Worm (Caenorhabditis elegans) whole organism, late embryonic: ENCODE data around the gene acr-21.

Experiments used
- K09A11.1 ChIP-seq: sonication (generic microtip); optimal IDR thresholded peaks from 2 replicates; lab custom pipeline; 2017; ENCODE audit warnings: antibody characterized with exemption, mild to moderate bottlenecking, missing genetic modification characterization, missing compliant biosample characterization; ENCODE audit not compliant: insufficient read depth
- ahr-1 ChIP-seq: sonication (generic microtip); optimal IDR thresholded peaks from 2 replicates; lab custom pipeline; 2016; ENCODE audit warnings: missing genetic modification characterization, missing compliant biosample characterization
- ceh-14 ChIP-seq: sonication (generic microtip); optimal IDR thresholded peaks from 2 replicates; lab custom pipeline; 2016; ENCODE audit warnings: missing genotype, missing genetic modification characterization, missing compliant biosample characterization
- ceh-18 ChIP-seq: sonication (generic microtip); optimal IDR thresholded peaks from 2 replicates; lab custom pipeline; 2016; ENCODE audit warnings: missing genetic modification characterization, missing compliant biosample characterization
- ceh-19 ChIP-seq: fragments of 200-800 bp; sonication (Bioruptor generic); optimal IDR thresholded peaks from 2 replicates; lab custom pipeline; 2018; ENCODE audit warnings: mild to moderate bottlenecking, missing genetic modification characterization, missing compliant biosample characterization
- ceh-22 ChIP-seq: sonication (generic microtip); optimal IDR thresholded peaks from 2 replicates; lab custom pipeline; 2017; ENCODE audit warnings: missing biosample characterization, missing genetic modification characterization
- ceh-24 ChIP-seq: sonication (generic microtip); optimal IDR thresholded peaks from 2 replicates; lab custom pipeline; 2016; ENCODE audit warnings: mild to moderate bottlenecking, missing genetic modification characterization, missing compliant biosample characterization
- ceh-30 ChIP-seq: fragments of 150-350 bp; optimal IDR thresholded peaks from 2 replicates; lab custom pipeline; 2014; ENCODE audit warnings: missing biosample characterization, missing genetic modification characterization
- ceh-31 ChIP-seq: sonication (generic microtip); optimal IDR thresholded peaks from 2 replicates; lab custom pipeline; 2016; ENCODE audit warnings: missing genetic modification characterization, missing compliant biosample characterization
- ceh-34 ChIP-seq: sonication (generic microtip); optimal IDR thresholded peaks from 2 replicates; lab custom pipeline; 2016; ENCODE audit warnings: mild to moderate bottlenecking, missing genetic modification characterization, missing compliant biosample characterization
- ceh-45 ChIP-seq: fragments of 200-800 bp; sonication (Bioruptor generic); IDR thresholded peaks from 2 replicates; pipeline ENCODE4 v1.3.6; 2022; ENCODE audit warnings: missing genetic modification reagents, missing genetic modification characterization, missing compliant biosample characterization
- ceh-9 ChIP-seq: sonication (generic microtip); optimal IDR thresholded peaks from 2 replicates; lab custom pipeline; 2016; ENCODE audit warnings: mild to moderate bottlenecking, missing genetic modification characterization, inconsistent platforms, missing compliant biosample characterization
- dmd-4 ChIP-seq: sonication (generic microtip); optimal IDR thresholded peaks from 2 replicates; lab custom pipeline; 2016; ENCODE audit warnings: borderline replicate concordance, missing genetic modification characterization, missing compliant biosample characterization
- dve-1 ChIP-seq: sonication (generic microtip); optimal IDR thresholded peaks from 2 replicates; lab custom pipeline; 2017; ENCODE audit warnings: antibody characterized with exemption, mild to moderate bottlenecking, missing genetic modification characterization, missing compliant biosample characterization
- elt-2 ChIP-seq: sonication (generic microtip); optimal IDR thresholded peaks from 2 replicates; lab custom pipeline; 2016; ENCODE audit warnings: missing genetic modification reagents, missing genetic modification characterization, missing compliant biosample characterization
- ets-4 ChIP-seq: sonication (generic microtip); optimal IDR thresholded peaks from 2 replicates; lab custom pipeline; 2016; ENCODE audit warnings: missing genetic modification characterization, missing compliant biosample characterization
- fax-1 ChIP-seq: sonication (generic microtip); optimal IDR thresholded peaks from 2 replicates; lab custom pipeline; 2016; ENCODE audit warnings: missing genotype, missing genetic modification characterization, missing compliant biosample characterization
- fkh-10 ChIP-seq: fragments of 150-350 bp; optimal IDR thresholded peaks from 2 replicates; lab custom pipeline; 2014; ENCODE audit warnings: missing biosample characterization, missing genetic modification reagents, missing genetic modification characterization
- gmeb-2 ChIP-seq: sonication (generic microtip); optimal IDR thresholded peaks from 2 replicates; lab custom pipeline; 2016; ENCODE audit warnings: missing genetic modification characterization, inconsistent platforms, missing compliant biosample characterization
- hlh-13 ChIP-seq: fragments of 200-800 bp; sonication (Bioruptor generic); optimal IDR thresholded peaks from 2 replicates; lab custom pipeline; 2018; ENCODE audit warnings: mild to moderate bottlenecking, missing genetic modification characterization, missing compliant biosample characterization
- hlh-30 ChIP-seq: sonication (generic microtip); optimal IDR thresholded peaks from 2 replicates; lab custom pipeline; 2017; ENCODE audit warnings: antibody characterized with exemption, missing genetic modification characterization, missing compliant biosample characterization; ENCODE audit not compliant: insufficient read depth
- hlh-8 ChIP-seq: sonication (generic microtip); optimal IDR thresholded peaks from 2 replicates; lab custom pipeline; 2016; ENCODE audit warnings: missing genotype, missing genetic modification characterization, missing compliant biosample characterization
- lin-11 ChIP-seq: fragments of 200-800 bp; sonication (Bioruptor generic); optimal IDR thresholded peaks from 2 replicates; lab custom pipeline; 2018; ENCODE audit warnings: mild to moderate bottlenecking, missing genetic modification characterization, missing compliant biosample characterization
- nfya-1 ChIP-seq: sonication (generic microtip); optimal IDR thresholded peaks from 2 replicates; lab custom pipeline; 2017; ENCODE audit warnings: missing genetic modification characterization, mild to moderate bottlenecking, missing compliant biosample characterization, antibody characterized with exemption, moderate library complexity
- nhr-11 ChIP-seq: fragments of 150-350 bp; optimal IDR thresholded peaks from 2 replicates; lab custom pipeline; 2014; ENCODE audit warnings: missing biosample characterization, missing genetic modification characterization
- npax-4 ChIP-seq: sonication (generic microtip); optimal IDR thresholded peaks from 2 replicates; lab custom pipeline; 2016; ENCODE audit warnings: missing genetic modification characterization, missing compliant biosample characterization
- odd-2 ChIP-seq: sonication (generic microtip); optimal IDR thresholded peaks from 2 replicates; lab custom pipeline; 2017; ENCODE audit warnings: antibody characterized with exemption, mild to moderate bottlenecking, missing genetic modification characterization, missing compliant biosample characterization
- pat-9 ChIP-seq: fragments of 200-800 bp; sonication (Bioruptor generic); optimal IDR thresholded peaks from 2 replicates; lab custom pipeline; 2018; ENCODE audit warnings: mild to moderate bottlenecking, missing genetic modification characterization, moderate library complexity, missing compliant biosample characterization
- pha-2 ChIP-seq: sonication (generic microtip); optimal IDR thresholded peaks from 2 replicates; lab custom pipeline; 2017; ENCODE audit warnings: mild to moderate bottlenecking, missing genetic modification characterization, missing compliant biosample characterization
- pha-4 ChIP-seq: fragments of 150-350 bp; optimal IDR thresholded peaks from 2 replicates; lab custom pipeline; 2018; ENCODE audit warnings: missing biosample characterization, missing genetic modification reagents, missing genetic modification characterization
- pqm-1 ChIP-seq: sonication (generic microtip); optimal IDR thresholded peaks from 2 replicates; lab custom pipeline; 2016; ENCODE audit warnings: missing genetic modification characterization, missing compliant biosample characterization
- ref-2 ChIP-seq: sonication (generic microtip); optimal IDR thresholded peaks from 2 replicates; lab custom pipeline; 2016; ENCODE audit warnings: missing genetic modification characterization, missing compliant biosample characterization
- sdc-2 ChIP-seq: sonication (generic microtip); optimal IDR thresholded peaks from 2 replicates; lab custom pipeline; 2016; ENCODE audit warnings: missing genotype, missing genetic modification characterization, missing compliant biosample characterization
- sox-2 ChIP-seq: fragments of 200-800 bp; sonication (Bioruptor generic); IDR thresholded peaks from 2 replicates; pipeline ENCODE4 v1.3.6; 2022; ENCODE audit warnings: missing genetic modification reagents, missing genetic modification characterization, missing compliant biosample characterization
- sox-4 ChIP-seq: sonication (generic microtip); optimal IDR thresholded peaks from 2 replicates; lab custom pipeline; 2017; ENCODE audit warnings: mild to moderate bottlenecking, missing genetic modification characterization, inconsistent platforms, missing compliant biosample characterization
- syd-9 ChIP-seq: sonication (generic microtip); optimal IDR thresholded peaks from 2 replicates; lab custom pipeline; 2016; ENCODE audit warnings: mild to moderate bottlenecking, missing genetic modification characterization, moderate library complexity, missing compliant biosample characterization
- tbx-2 ChIP-seq: sonication (generic microtip); optimal IDR thresholded peaks from 2 replicates; lab custom pipeline; 2016; ENCODE audit warnings: missing genetic modification characterization, missing compliant biosample characterization
- ttx-3 ChIP-seq: sonication (generic microtip); optimal IDR thresholded peaks from 2 replicates; lab custom pipeline; 2016; ENCODE audit warnings: missing genetic modification reagents, missing genetic modification characterization, missing compliant biosample characterization
- unc-3 ChIP-seq, 2 experiments: fragments of 200-800 bp in 1 of 2; sonication (Bioruptor generic) in 1 of 2; sonication (generic microtip) in 1 of 2; conservative IDR thresholded peaks in 1 of 2; optimal IDR thresholded peaks in 1 of 2; 2 replicates each; pipeline versions ENCODE4 v1.3.6 to Lab custom; 2016 to 2022; ENCODE audit warnings: missing compliant biosample characterization in 2 of 2, missing genetic modification characterization in 2 of 2, missing genetic modification reagents in 1 of 2
- unc-42 ChIP-seq: sonication (generic microtip); optimal IDR thresholded peaks from 2 replicates; lab custom pipeline; 2016; ENCODE audit warnings: missing genotype, missing genetic modification characterization, missing compliant biosample characterization
- unc-55 ChIP-seq: sonication (generic microtip); optimal IDR thresholded peaks from 2 replicates; lab custom pipeline; 2017; ENCODE audit warnings: missing biosample characterization, missing genetic modification reagents, missing genetic modification characterization
- ztf-16 ChIP-seq: sonication (generic microtip); optimal IDR thresholded peaks from 2 replicates; lab custom pipeline; 2017; ENCODE audit warnings: missing genetic modification characterization, missing compliant biosample characterization

acr-21 gene

DNA sequence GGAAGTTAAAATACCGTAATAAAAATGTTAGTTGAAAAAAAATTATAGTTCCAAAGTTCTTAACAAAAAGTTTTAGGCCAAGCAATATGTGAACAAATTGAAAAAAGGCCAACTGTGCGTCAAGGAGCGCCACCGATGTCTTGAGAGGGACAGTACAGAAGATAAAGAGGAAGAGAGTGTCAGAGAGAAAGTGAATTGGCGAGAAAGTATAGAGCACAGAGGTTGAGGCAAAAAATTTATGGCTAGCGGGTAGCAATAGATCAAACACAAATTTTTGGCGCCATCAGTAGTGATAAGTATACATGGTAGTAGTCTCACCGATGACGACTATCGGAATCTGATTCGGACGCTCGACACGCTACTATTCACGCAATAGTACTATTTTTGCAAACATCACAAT, 22.6 kb downstream of the acr-21 start:
- TF ChIP-seq sox-2 (GFP tag; lab: Robert Waterston, UW) = no peak
- TF ChIP-seq ceh-19 (GFP tag; lab: Kevin White, UChicago) = no peak
- no peak for TF ChIP-seq hlh-8 (tag; lab: Kevin White, UChicago)
- no peak for TF ChIP-seq dve-1 (tag; lab: Kevin White, UChicago)
- no peak for TF ChIP-seq ttx-3 (tag; lab: Kevin White, UChicago)
- TF ChIP-seq ceh-22 (tag; lab: Kevin White, UChicago) = no peak
- no peak for TF ChIP-seq sox-4 (tag; lab: Kevin White, UChicago)
- TF ChIP-seq fax-1 = no peak
- TF ChIP-seq ceh-45 (GFP tag; lab: Robert Waterston, UW) = no peak
- no peak for TF ChIP-seq ref-2 (tag; lab: Kevin White, UChicago)
- no peak for TF ChIP-seq gmeb-2 (tag; lab: Kevin White, UChicago)
- TF ChIP-seq ceh-9 (tag; lab: Kevin White, UChicago) = no peak
- no peak for TF ChIP-seq fkh-10 (GFP tag; lab: Kevin White, UChicago)
- TF ChIP-seq pha-2 (tag; lab: Kevin White, UChicago) = no peak
- no peak for TF ChIP-seq npax-4
- TF ChIP-seq hlh-13 (GFP tag; lab: Kevin White, UChicago) = no peak
- no peak for TF ChIP-seq dmd-4
- TF ChIP-seq, all 69 proteins: peak for 0

DNA sequence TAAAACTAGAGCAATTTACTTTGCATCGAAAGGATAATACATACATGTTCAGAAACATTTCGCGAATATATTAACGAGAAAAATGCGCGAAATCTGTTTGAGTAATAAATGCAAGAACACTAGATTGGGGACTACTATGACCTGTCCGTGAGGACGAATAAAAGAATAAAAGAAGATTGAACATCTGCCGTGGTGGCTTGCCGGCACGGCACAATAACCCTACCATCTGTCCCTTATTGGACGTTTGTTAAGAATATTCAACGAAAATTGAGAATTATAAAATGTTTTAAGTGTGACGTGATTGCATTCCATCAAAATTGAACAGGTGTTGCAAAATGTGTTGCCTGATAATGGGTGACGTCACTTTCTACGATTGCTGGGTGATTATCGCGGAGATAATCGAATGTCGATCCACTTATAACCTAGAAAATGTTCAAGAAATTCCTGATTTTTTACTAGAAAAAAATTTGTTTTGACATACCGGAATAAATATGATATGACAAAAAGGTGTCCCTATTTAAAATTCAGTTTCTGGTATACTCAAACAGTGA, 23.8 kb downstream of the acr-21 start:
- TF ChIP-seq pqm-1 = no peak
- TF ChIP-seq nhr-11 (tag; lab: Kevin White, UChicago) = no peak
- peak; percentile 46 for TF ChIP-seq unc-55 (GFP tag; lab: Kevin White, UChicago)
- TF ChIP-seq nfya-1 = peak; percentile 8
- no peak for TF ChIP-seq ahr-1 (tag; lab: Kevin White, UChicago)
- no peak for TF ChIP-seq ztf-16 (tag; lab: Kevin White, UChicago)
- TF ChIP-seq elt-2 = no peak
- no peak for TF ChIP-seq ceh-30 (tag; lab: Kevin White, UChicago)
- TF ChIP-seq sox-2 (GFP tag; lab: Robert Waterston, UW) = peak; percentile 4; the same call in 1 of the 2 replicates

DNA sequence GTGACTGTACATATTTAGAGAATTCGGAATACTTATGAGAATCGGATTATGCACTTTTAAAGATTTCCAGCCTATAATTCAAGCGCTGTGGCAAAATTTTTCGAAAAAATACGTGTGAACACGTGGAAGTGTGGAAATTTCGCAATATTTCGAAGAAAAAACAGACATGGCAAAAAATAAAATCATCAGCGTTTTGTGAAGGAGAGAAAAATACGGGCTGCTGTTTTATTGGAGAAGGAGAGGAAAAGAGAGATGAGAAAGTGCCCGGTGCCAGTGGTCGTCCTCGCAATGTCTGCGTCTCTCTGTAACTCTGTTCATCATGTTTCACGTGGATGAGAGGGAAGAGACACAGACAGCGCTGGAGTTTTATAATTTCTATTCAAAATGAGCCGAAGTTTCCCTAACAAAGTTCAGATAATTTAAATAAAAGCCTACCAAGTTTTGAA, 24.4 kb downstream of the acr-21 start:
- TF ChIP-seq K09A11.1 (tag; lab: Kevin White, UChicago) (no peak), odd-2 (tag; lab: Kevin White, UChicago) (no peak), ceh-14 (tag; lab: Kevin White, UChicago) (peak; percentile 17), unc-42 (tag; lab: Kevin White, UChicago) (peak; percentile 27), ceh-18 (tag; lab: Kevin White, UChicago) (peak; percentile 11), sdc-2 (no peak), nfya-1 (peak; percentile 80), ceh-31 (tag; lab: Kevin White, UChicago) (peak; percentile 13), ceh-9 (tag; lab: Kevin White, UChicago) (no peak), lin-11 (tag; lab: Kevin White, UChicago) (no peak), ref-2 (tag; lab: Kevin White, UChicago) (peak; percentile 26), elt-2 (no peak), ceh-24 (tag; lab: Kevin White, UChicago) (no peak), sox-2 (GFP tag; lab: Robert Waterston, UW) (no peak), npax-4 (no peak), ets-4 (no peak), hlh-30 (peak; percentile 61), unc-3 (GFP tag; conservative IDR thresholded peaks at IDR 0.05; lab: Robert Waterston, UW) (no peak), unc-3 (tag; optimal IDR thresholded peaks at IDR 0.05; lab: Kevin White, UChicago) (no peak), syd-9 (tag; lab: Kevin White, UChicago) (no peak), pat-9 (tag; lab: Kevin White, UChicago) (no peak), ztf-16 (tag; lab: Kevin White, UChicago) (no peak), ceh-34 (tag; lab: Kevin White, UChicago) (no peak), tbx-2 (tag; lab: Kevin White, UChicago) (peak; percentile 3), unc-55 (GFP tag; lab: Kevin White, UChicago) (peak; percentile 80), ceh-19 (GFP tag; lab: Kevin White, UChicago) (no peak), pha-4 (tag; lab: Kevin White, UChicago) (no peak)
